Fruit fly (Drosophila melanogaster): Measurements from ENCODE around the gene Pih1D1.
A peak's percentile ranks its signal among the peaks of the same experiment; 100 is the strongest.

Gene Pih1D1

DNA sequence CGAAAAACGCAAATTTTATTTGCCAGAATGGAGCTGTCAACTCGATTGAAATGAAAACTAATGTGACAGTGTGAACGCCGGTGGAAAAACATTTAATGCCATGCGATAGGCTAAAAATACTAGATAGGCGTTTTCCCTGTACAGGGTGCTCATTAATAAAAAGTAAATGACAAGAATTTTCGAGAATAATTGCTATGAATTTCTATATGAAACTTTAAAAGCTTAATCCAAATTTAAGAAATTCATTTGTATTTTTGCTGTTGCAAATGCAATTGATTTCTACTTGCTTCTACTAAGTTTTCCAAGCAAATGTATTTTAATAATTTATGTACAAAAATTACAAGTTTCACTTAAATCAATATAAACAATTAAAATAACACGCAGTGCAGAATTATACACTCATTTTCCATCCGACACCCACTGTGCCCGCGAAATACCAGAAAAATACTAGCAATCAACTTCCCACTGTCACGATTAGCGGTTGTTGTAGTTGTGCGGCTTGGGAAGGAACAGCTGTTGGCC, at the start of gene Pih1D1:
Gene Pih1D1 (minus strand): TSS at position 50 of the 522 bp plus-strand sequence.
- TF ChIP-seq CG32767 (GFP tag; IDR thresholded peaks at IDR 0.05) (peak; percentile 91), sens (GFP tag) (peak; percentile 99), CG11247 (GFP tag; IDR thresholded peaks at IDR 0.05) (peak; percentile 91), caup (GFP tag; optimal IDR thresholded peaks at IDR 0.05; ENCODE audit: severe bottlenecking) (peak; percentile 93), Pdp1 (GFP tag; optimal IDR thresholded peaks at IDR 0.05) (peak; percentile 88 to 95), B-H2 (GFP tag; optimal IDR thresholded peaks at IDR 0.05) (peak; percentile 85), Dek (tag; optimal IDR thresholded peaks at IDR 0.05) (peak; percentile 92), CG17186 (GFP tag; optimal IDR thresholded peaks at IDR 0.05) (peak; percentile 59), Atf6 (GFP tag; IDR thresholded peaks at IDR 0.05) (peak; percentile 95), ranshi (GFP tag; IDR thresholded peaks at IDR 0.05) (peak; percentile 95), E2f2 (GFP tag; IDR thresholded peaks at IDR 0.05) (peak; percentile 78), Taf1 (GFP tag; IDR thresholded peaks at IDR 0.05) (peak; percentile 93), kah (GFP tag; optimal IDR thresholded peaks at IDR 0.05) (peak; percentile 78), CG4424 (GFP tag; optimal IDR thresholded peaks at IDR 0.05) (peak; percentile 97), CG31388 (GFP tag; optimal IDR thresholded peaks at IDR 0.05) (peak; percentile 88), Gsc (GFP tag; IDR thresholded peaks at IDR 0.05) (peak; percentile 87), CG10321 (GFP tag; IDR thresholded peaks at IDR 0.05) (peak; percentile 73), CG12769 (tag; optimal IDR thresholded peaks at IDR 0.05) (no peak), CG14710 (tag; optimal IDR thresholded peaks at IDR 0.05) (peak; percentile 97), Bteb2 (GFP tag; optimal IDR thresholded peaks at IDR 0.05) (peak; percentile 92), CG9609 (GFP tag; optimal IDR thresholded peaks at IDR 0.05) (peak; percentile 93), CG18262 (tag; optimal IDR thresholded peaks at IDR 0.05) (peak; percentile 96), CG8944 (GFP tag; optimal IDR thresholded peaks at IDR 0.05) (peak; percentile 92), Ets97D (GFP tag; optimal IDR thresholded peaks at IDR 0.05) (peak; percentile 80), vfl (GFP tag; optimal IDR thresholded peaks at IDR 0.05) (peak; percentile 89), bsh (GFP tag; optimal IDR thresholded peaks at IDR 0.05) (peak in 1 of 2 experiments; percentile 91), exex (tag; optimal IDR thresholded peaks at IDR 0.05) (peak; percentile 70), CG3065 (GFP tag; optimal IDR thresholded peaks at IDR 0.05) (peak; percentile 76), wor (GFP tag; IDR thresholded peaks at IDR 0.05) (peak; percentile 96), CG11456 (GFP tag; IDR thresholded peaks at IDR 0.05) (peak; percentile 95), CHES-1-like (GFP tag; optimal IDR thresholded peaks at IDR 0.05) (peak; percentile 90), amos (GFP tag; IDR thresholded peaks at IDR 0.05; ENCODE audit: partially characterized antibody) (0 out of 2 replicates have a peak, but pooled peaks have one; percentile 6), tio (GFP tag; optimal IDR thresholded peaks at IDR 0.05) (peak; percentile 97), CG3163 (GFP tag; optimal IDR thresholded peaks at IDR 0.05) (peak; percentile 68), CG11093 (GFP tag; IDR thresholded peaks at IDR 0.05) (peak; percentile 95), CG16815 (GFP tag; optimal IDR thresholded peaks at IDR 0.05) (peak; percentile 96), slp2 (GFP tag; optimal IDR thresholded peaks at IDR 0.05) (peak; percentile 89), sob (GFP tag; IDR thresholded peaks at IDR 0.05) (peak; percentile 96), CG16863 (GFP tag; optimal IDR thresholded peaks at IDR 0.05) (peak; percentile 91), Camta (GFP tag; optimal IDR thresholded peaks at IDR 0.05) (peak; percentile 93), Fer1 (GFP tag; optimal IDR thresholded peaks at IDR 0.05) (peak; percentile 92), CG1792 (GFP tag; optimal IDR thresholded peaks at IDR 0.05) (peak; percentile 84), dysf (GFP tag; IDR thresholded peaks at IDR 0.05) (peak; percentile 98), Sox102F (GFP tag; optimal IDR thresholded peaks at IDR 0.05) (peak; percentile 95), CG14050 (GFP tag; IDR thresholded peaks at IDR 0.05) (peak; percentile 92), Ssrp (tag; optimal IDR thresholded peaks at IDR 0.05) (peak; percentile 96), CG17568 (GFP tag; optimal IDR thresholded peaks at IDR 0.05) (no peak), HLH3B (GFP tag; IDR thresholded peaks at IDR 0.05) (peak; percentile 92), NC2α (GFP tag; optimal IDR thresholded peaks at IDR 0.05) (peak; percentile 69), CG7839 (tag; optimal IDR thresholded peaks at IDR 0.05) (peak; percentile 97), usp (GFP tag; optimal IDR thresholded peaks at IDR 0.05) (no peak)

Measured in whole organism, embryonic.